Worm (Caenorhabditis elegans) whole organism, L1 larva: ENCODE measurements around the gene srx-134.

ENCODE experiments used
- C04F5.9 ChIP-seq: sonication (generic microtip); optimal IDR thresholded peaks from 2 replicates; lab custom pipeline; 2016; ENCODE audit warnings: missing genetic modification characterization, missing compliant biosample characterization
- C16A3.4 ChIP-seq: fragments of 150-350 bp; optimal IDR thresholded peaks from 2 replicates; lab custom pipeline; 2014; ENCODE audit warnings: missing biosample characterization, missing genetic modification characterization
- aha-1 ChIP-seq: fragments of 150-350 bp; optimal IDR thresholded peaks from 2 replicates; lab custom pipeline; 2014; ENCODE audit warnings: missing biosample characterization, missing genetic modification characterization
- alr-1 ChIP-seq: fragments of 200-800 bp; sonication (Bioruptor generic); optimal IDR thresholded peaks from 2 replicates; lab custom pipeline; 2018; ENCODE audit warnings: borderline replicate concordance, mild to moderate bottlenecking, missing genetic modification characterization, missing compliant biosample characterization
- ama-1 ChIP-seq: fragments of 150-350 bp; optimal IDR thresholded peaks from 2 replicates; lab custom pipeline; 2014
- blmp-1 ChIP-seq: fragments of 150-350 bp; optimal IDR thresholded peaks from 2 replicates; lab custom pipeline; 2014; ENCODE audit warnings: missing biosample characterization, missing genetic modification characterization
- ceh-8 ChIP-seq: fragments of 200-800 bp; sonication (Bioruptor generic); optimal IDR thresholded peaks from 2 replicates; lab custom pipeline; 2018; ENCODE audit warnings: mild to moderate bottlenecking, missing genetic modification characterization, moderate library complexity, missing compliant biosample characterization
- ceh-82 ChIP-seq, 3 experiments: fragments of 150-350 bp in 1 of 3; sonication (generic microtip) in 2 of 3; optimal IDR thresholded peaks; 2 replicates each; lab custom pipeline; 2014 to 2017; ENCODE audit warnings: missing biosample characterization in 3 of 3, missing genetic modification characterization in 3 of 3
- ceh-88 ChIP-seq: fragments of 200-800 bp; sonication (Bioruptor generic); IDR thresholded peaks from 2 replicates; pipeline ENCODE4 v1.3.6; 2022; ENCODE audit warnings: missing genetic modification characterization, missing compliant biosample characterization
- ceh-90 ChIP-seq: sonication (generic microtip); optimal IDR thresholded peaks from 2 replicates; lab custom pipeline; 2016; ENCODE audit warnings: missing genetic modification characterization, missing compliant biosample characterization
- dpl-1 ChIP-seq, 3 experiments: fragments of 150-350 bp in 2 of 3; sonication (generic microtip) in 1 of 3; optimal IDR thresholded peaks; 2 replicates each; lab custom pipeline; 2014 to 2017; ENCODE audit warnings: missing biosample characterization in 3 of 3, missing genetic modification characterization in 3 of 3, missing genetic modification reagents in 3 of 3
- efl-1 ChIP-seq, 4 experiments: fragments of 150-350 bp; optimal IDR thresholded peaks in 3 of 4; peaks in 1 of 4; 1 replicate in 1 of 4; 2 replicates in 3 of 4; lab custom pipeline; 2014; ENCODE audit warnings: missing biosample characterization in 2 of 4, missing genetic modification characterization in 2 of 4, missing genetic modification reagents in 2 of 4
- efl-3 ChIP-seq: fragments of 200-800 bp; sonication (Bioruptor generic); optimal IDR thresholded peaks from 2 replicates; lab custom pipeline; 2018; ENCODE audit warnings: mild to moderate bottlenecking, missing genetic modification characterization, missing compliant biosample characterization
- egl-13 ChIP-seq: sonication (generic microtip); optimal IDR thresholded peaks from 2 replicates; lab custom pipeline; 2016; ENCODE audit warnings: missing genotype, missing genetic modification reagents, missing genetic modification characterization, missing compliant biosample characterization
- egl-27 ChIP-seq, 2 experiments: fragments of 150-350 bp in 1 of 2; sonication (generic microtip); optimal IDR thresholded peaks; 3 replicates each; lab custom pipeline; 2017 to 2018; ENCODE audit warnings: missing biosample characterization in 2 of 2, missing genetic modification characterization in 2 of 2, missing genetic modification reagents in 2 of 2
- elt-2 ChIP-seq: sonication (generic microtip); optimal IDR thresholded peaks from 2 replicates; lab custom pipeline; 2016; ENCODE audit warnings: missing genetic modification characterization, mild to moderate bottlenecking, inconsistent platforms, missing compliant biosample characterization, missing genetic modification reagents
- fkh-4 ChIP-seq: sonication (generic microtip); optimal IDR thresholded peaks from 2 replicates; lab custom pipeline; 2016; ENCODE audit warnings: missing compliant biosample characterization, missing genetic modification characterization, borderline replicate concordance
- fkh-8 ChIP-seq: sonication (generic microtip); optimal IDR thresholded peaks from 2 replicates; lab custom pipeline; 2016; ENCODE audit warnings: mild to moderate bottlenecking, missing genetic modification characterization, missing compliant biosample characterization
- fos-1 ChIP-seq: fragments of 150-350 bp; optimal IDR thresholded peaks from 2 replicates; lab custom pipeline; 2014; ENCODE audit warnings: missing biosample characterization, missing genetic modification characterization
- hpl-2 ChIP-seq: fragments of 150-350 bp; optimal IDR thresholded peaks from 2 replicates; lab custom pipeline; 2014; ENCODE audit warnings: missing biosample characterization, missing genetic modification reagents, missing genetic modification characterization
- irx-1 ChIP-seq: sonication (generic microtip); optimal IDR thresholded peaks from 2 replicates; lab custom pipeline; 2016; ENCODE audit warnings: missing genetic modification characterization, missing compliant biosample characterization
- jun-1 ChIP-seq: fragments of 150-350 bp; optimal IDR thresholded peaks from 2 replicates; lab custom pipeline; 2014; ENCODE audit warnings: missing biosample characterization, missing genetic modification reagents, missing genetic modification characterization
- lin-13 ChIP-seq: fragments of 150-350 bp; optimal IDR thresholded peaks from 2 replicates; lab custom pipeline; 2014; ENCODE audit warnings: missing biosample characterization, missing genetic modification reagents, missing genetic modification characterization
- lin-14 ChIP-seq: fragments of 200-800 bp; sonication (Bioruptor generic); optimal IDR thresholded peaks from 2 replicates; lab custom pipeline; 2018; ENCODE audit warnings: mild to moderate bottlenecking, missing genetic modification characterization, moderate library complexity, missing compliant biosample characterization
- lin-15B ChIP-seq: fragments of 150-350 bp; sonication (generic microtip); optimal IDR thresholded peaks from 3 replicates; lab custom pipeline; 2014; ENCODE audit warnings: missing biosample characterization, missing genetic modification characterization
- mdl-1 ChIP-seq, 2 experiments: fragments of 150-350 bp; optimal IDR thresholded peaks; 2 replicates each; lab custom pipeline; 2014 to 2017; ENCODE audit warnings: missing biosample characterization in 2 of 2, missing genetic modification characterization in 2 of 2, inconsistent platforms in 1 of 2
- mef-2 ChIP-seq: fragments of 150-350 bp; optimal IDR thresholded peaks from 2 replicates; lab custom pipeline; 2014; ENCODE audit warnings: missing biosample characterization, missing genetic modification characterization
- nhr-12 ChIP-seq: sonication (generic microtip); optimal IDR thresholded peaks from 2 replicates; lab custom pipeline; 2017; ENCODE audit warnings: missing biosample characterization, missing genetic modification characterization
- nhr-20 ChIP-seq: sonication (generic microtip); optimal IDR thresholded peaks from 2 replicates; lab custom pipeline; 2016; ENCODE audit warnings: mild to moderate bottlenecking, missing genetic modification characterization, missing compliant biosample characterization
- nhr-28 ChIP-seq: fragments of 150-350 bp; optimal IDR thresholded peaks from 2 replicates; lab custom pipeline; 2014; ENCODE audit warnings: missing biosample characterization, missing genetic modification characterization
- nhr-71 ChIP-seq: sonication (generic microtip); optimal IDR thresholded peaks from 2 replicates; lab custom pipeline; 2016; ENCODE audit warnings: mild to moderate bottlenecking, missing genetic modification characterization, moderate library complexity, missing compliant biosample characterization
- nhr-90 ChIP-seq: sonication (generic microtip); optimal IDR thresholded peaks from 2 replicates; lab custom pipeline; 2016; ENCODE audit warnings: mild to moderate bottlenecking, missing genetic modification characterization, missing compliant biosample characterization; ENCODE audit not compliant: poor library complexity
- pqm-1 ChIP-seq: sonication (generic microtip); optimal IDR thresholded peaks from 3 replicates; lab custom pipeline; 2017; ENCODE audit warnings: missing biosample characterization, missing genetic modification characterization
- snpc-4 ChIP-seq: fragments of 150-350 bp; optimal IDR thresholded peaks from 2 replicates; lab custom pipeline; 2014; ENCODE audit warnings: missing biosample characterization, missing genetic modification characterization
- snu-23 ChIP-seq: sonication (generic microtip); optimal IDR thresholded peaks from 2 replicates; lab custom pipeline; 2016; ENCODE audit warnings: missing genetic modification characterization, missing compliant biosample characterization
- sup-37 ChIP-seq: fragments of 200-800 bp; sonication (Bioruptor generic); optimal IDR thresholded peaks from 2 replicates; lab custom pipeline; 2018; ENCODE audit warnings: mild to moderate bottlenecking, missing genetic modification characterization, missing compliant biosample characterization
- swsn-7 ChIP-seq: sonication (generic microtip); optimal IDR thresholded peaks from 2 replicates; lab custom pipeline; 2016; ENCODE audit warnings: missing genetic modification characterization, missing compliant biosample characterization
- tlp-1 ChIP-seq: fragments of 150-350 bp; optimal IDR thresholded peaks from 2 replicates; lab custom pipeline; 2014; ENCODE audit warnings: missing biosample characterization, missing genetic modification characterization
- unc-30 ChIP-seq: sonication (generic microtip); optimal IDR thresholded peaks from 2 replicates; lab custom pipeline; 2017; ENCODE audit warnings: missing biosample characterization, missing genetic modification characterization
- unc-62 ChIP-seq: fragments of 150-350 bp; optimal IDR thresholded peaks from 2 replicates; lab custom pipeline; 2014; ENCODE audit warnings: missing biosample characterization, missing genetic modification reagents, missing genetic modification characterization
- zag-1 ChIP-seq: fragments of 150-350 bp; optimal IDR thresholded peaks from 2 replicates; lab custom pipeline; 2014; ENCODE audit warnings: missing biosample characterization, missing genetic modification characterization

Gene srx-134

ce11 chrV:13858906-13859305 lies 2.6 kb upstream of the srx-134 start, which contains the start of gene srx-135:
Gene srx-135 (plus strand): TSS chrV:13859206.
- no peak for TF ChIP-seq zag-1 (tag; lab: Kevin White, UChicago)
- TF ChIP-seq alr-1 (tag; lab: Kevin White, UChicago) = no peak
- no peak for TF ChIP-seq nhr-71 (tag; lab: Kevin White, UChicago)
- no peak for TF ChIP-seq elt-2 (tag; lab: Kevin White, UChicago)
- no peak for TF ChIP-seq efl-1 (optimal IDR thresholded peaks at IDR 0.05; lab: Kevin White, UChicago)
- no peak for TF ChIP-seq efl-1 (GFP tag; optimal IDR thresholded peaks at IDR 0.05 in 1 of 2; lab: Kevin White, UChicago)
- no peak for TF ChIP-seq nhr-28 (tag; lab: Kevin White, UChicago)
- TF ChIP-seq nhr-20 (tag; lab: Kevin White, UChicago) = no peak
- no peak for TF ChIP-seq jun-1 (tag; lab: Kevin White, UChicago)
- TF ChIP-seq nhr-12 (tag; lab: Kevin White, UChicago) = no peak
- TF ChIP-seq nhr-90 (tag; lab: Kevin White, UChicago) = no peak
- TF ChIP-seq snpc-4 (tag; lab: Kevin White, UChicago) = no peak
- no peak for TF ChIP-seq lin-15B (tag; lab: Kevin White, UChicago)
- no peak for TF ChIP-seq mef-2 (tag; lab: Kevin White, UChicago)
- TF ChIP-seq tlp-1 (tag; lab: Kevin White, UChicago) = no peak
- no peak for TF ChIP-seq mdl-1 (tag; optimal IDR thresholded peaks at IDR 0.05; lab: Kevin White, UChicago)
- no peak for TF ChIP-seq fkh-8 (tag; lab: Kevin White, UChicago)

ce11 chrV:13857132-13857531 lies 856 bp upstream of the srx-134 start, which contains the start of gene srx-136:
Gene srx-136 (plus strand): TSS chrV:13857432.
- TF ChIP-seq efl-3 (GFP tag; lab: Kevin White, UChicago) (no peak), blmp-1 (tag; lab: Kevin White, UChicago) (no peak), fos-1 (tag; lab: Kevin White, UChicago) (no peak), mdl-1 (tag; optimal IDR thresholded peaks at IDR 0.05; lab: Kevin White, UChicago) (no peak), egl-13 (tag; lab: Kevin White, UChicago) (no peak), ceh-8 (GFP tag; lab: Kevin White, UChicago) (no peak), swsn-7 (tag; lab: Kevin White, UChicago) (no peak), C16A3.4 (tag; lab: Kevin White, UChicago) (no peak), ama-1 (lab: Kevin White, UChicago) (no peak), nhr-12 (tag; lab: Kevin White, UChicago) (no peak), aha-1 (no peak), unc-62 (GFP tag; lab: Kevin White, UChicago) (no peak), dpl-1 (GFP tag; optimal IDR thresholded peaks at IDR 0.05; lab: Kevin White, UChicago) (no peak), ceh-82 (tag; optimal IDR thresholded peaks at IDR 0.05; lab: Kevin White, UChicago) (no peak)

- TF ChIP-seq nhr-20 (tag; lab: Kevin White, UChicago) (peak; percentile 9), sup-37 (GFP tag; lab: Kevin White, UChicago) (no peak)
These were observed 2.0 kb downstream of the srx-134 start, which contains the start of gene ttr-21 for ce11 chrV:13854306-13854705. Gene ttr-21 (minus strand): TSS chrV:13854405.

ce11 chrV:13850170-13850569 lies 6.1 kb downstream of the srx-134 start, which contains the start of gene hpx-2:
Gene hpx-2 (plus strand): TSS chrV:13850470.
- TF ChIP-seq egl-27 (tag; optimal IDR thresholded peaks at IDR 0.05; lab: Kevin White, UChicago) = no peak
- no peak for TF ChIP-seq ceh-90 (tag; lab: Kevin White, UChicago)
- no peak for TF ChIP-seq C04F5.9 (tag; lab: Kevin White, UChicago)
- TF ChIP-seq ceh-88 (GFP tag; lab: Robert Waterston, UW) = no peak
- no peak for TF ChIP-seq alr-1 (tag; lab: Kevin White, UChicago)
- no peak for TF ChIP-seq irx-1 (tag; lab: Kevin White, UChicago)
- no peak for TF ChIP-seq lin-13 (GFP tag; lab: Kevin White, UChicago)
- TF ChIP-seq jun-1 (tag; lab: Kevin White, UChicago) = no peak
- no peak for TF ChIP-seq fos-1 (tag; lab: Kevin White, UChicago)
- TF ChIP-seq hpl-2 (GFP tag; lab: Kevin White, UChicago) = no peak
- TF ChIP-seq unc-30 = no peak
- TF ChIP-seq nhr-71 (tag; lab: Kevin White, UChicago) = no peak
- no peak for TF ChIP-seq pqm-1 (tag; lab: Kevin White, UChicago)
- no peak for TF ChIP-seq ceh-8 (GFP tag; lab: Kevin White, UChicago)
- TF ChIP-seq snu-23 (GFP tag; lab: Kevin White, UChicago) = no peak
- no peak for TF ChIP-seq fkh-8 (tag; lab: Kevin White, UChicago)
- TF ChIP-seq dpl-1 (GFP tag; optimal IDR thresholded peaks at IDR 0.05; lab: Kevin White, UChicago) = no peak
- no peak for TF ChIP-seq fkh-4 (tag; lab: Kevin White, UChicago)
- no peak for TF ChIP-seq sup-37 (GFP tag; lab: Kevin White, UChicago)
- TF ChIP-seq lin-14 (GFP tag; lab: Kevin White, UChicago) = no peak
- TF ChIP-seq, all 84 proteins: peak for 0
